Worm (Caenorhabditis elegans) whole organism, midembryonic: ENCODE results near the gene rab-19.

ENCODE experiments used
- T22C8.4 ChIP-seq: fragments of 200-800 bp; sonication (Bioruptor generic); IDR thresholded peaks from 2 replicates; pipeline ENCODE4 v1.3.6; 2022; ENCODE audit warnings: missing genetic modification characterization, missing compliant biosample characterization
- cog-1 ChIP-seq: sonication (generic microtip); optimal IDR thresholded peaks from 2 replicates; lab custom pipeline; 2016; ENCODE audit warnings: missing genetic modification characterization, missing compliant biosample characterization
- flt-1 ChIP-seq: fragments of 200-800 bp; sonication (Bioruptor generic); IDR thresholded peaks from 2 replicates; pipeline ENCODE4 v1.3.6; 2022; ENCODE audit warnings: missing genetic modification characterization, missing compliant biosample characterization
- klf-2 ChIP-seq: fragments of 200-800 bp; sonication (Bioruptor generic); conservative IDR thresholded peaks from 2 replicates; pipeline ENCODE4 v1.3.6; 2022; ENCODE audit warnings: missing genetic modification reagents, missing genetic modification characterization, missing compliant biosample characterization
- med-1 ChIP-seq: sonication (generic microtip); optimal IDR thresholded peaks from 2 replicates; lab custom pipeline; 2017; ENCODE audit warnings: missing genetic modification characterization, mild to moderate bottlenecking, missing compliant biosample characterization, antibody characterized with exemption, missing genetic modification reagents; ENCODE audit not compliant: insufficient read depth
- ref-1 ChIP-seq: fragments of 200-800 bp; sonication (Bioruptor generic); conservative IDR thresholded peaks from 2 replicates; pipeline ENCODE4 v1.3.6; 2022; ENCODE audit warnings: missing genetic modification reagents, missing genetic modification characterization, missing compliant biosample characterization
- tab-1 ChIP-seq: fragments of 200-800 bp; sonication (Bioruptor generic); IDR thresholded peaks from 2 replicates; pipeline ENCODE4 v1.3.6; 2022; ENCODE audit warnings: missing genetic modification characterization, missing compliant biosample characterization
- ztf-29 ChIP-seq: fragments of 200-800 bp; sonication (Bioruptor generic); IDR thresholded peaks from 2 replicates; pipeline ENCODE4 v1.3.6; 2022; ENCODE audit warnings: missing genetic modification reagents, missing genetic modification characterization, missing compliant biosample characterization

ce11 chrIV:13412845-13413383 is 28.7 kb upstream of the rab-19 start, which contains the start of gene gcl-1:
- TF ChIP-seq tab-1 (GFP tag; lab: Robert Waterston, UW) (no peak), cog-1 (tag; lab: Kevin White, UChicago) (peak; percentile 28), T22C8.4 (GFP tag; lab: Robert Waterston, UW) (no peak), flt-1 (GFP tag; lab: Robert Waterston, UW) (no peak), klf-2 (no peak), ref-1 (GFP tag; lab: Robert Waterston, UW) (no peak), ztf-29 (GFP tag; lab: Robert Waterston, UW) (peak; percentile 57; the same call in 1 of the 2 replicates), med-1 (GFP tag; lab: Kevin White, UChicago) (no peak)
